Worm (Caenorhabditis elegans) whole organism, late embryonic: ENCODE data around the gene flp-27.

Experiments used
- C38D4.7 ChIP-seq: fragments of 200-800 bp; sonication (Bioruptor generic); optimal IDR thresholded peaks from 2 replicates; lab custom pipeline; 2018; ENCODE audit warnings: mild to moderate bottlenecking, missing genetic modification characterization, moderate library complexity, missing compliant biosample characterization
- F13H6.1 ChIP-seq: sonication (generic microtip); optimal IDR thresholded peaks from 2 replicates; lab custom pipeline; 2016; ENCODE audit warnings: missing genetic modification characterization, missing compliant biosample characterization
- Y22D7AL.16 ChIP-seq: sonication (generic microtip); optimal IDR thresholded peaks from 2 replicates; lab custom pipeline; 2016; ENCODE audit warnings: missing genetic modification characterization, missing compliant biosample characterization
- ahr-1 ChIP-seq: sonication (generic microtip); optimal IDR thresholded peaks from 2 replicates; lab custom pipeline; 2016; ENCODE audit warnings: missing genetic modification characterization, missing compliant biosample characterization
- ama-1 ChIP-seq: fragments of 150-350 bp; optimal IDR thresholded peaks from 2 replicates; lab custom pipeline; 2014
- ceh-14 ChIP-seq: sonication (generic microtip); optimal IDR thresholded peaks from 2 replicates; lab custom pipeline; 2016; ENCODE audit warnings: missing genotype, missing genetic modification characterization, missing compliant biosample characterization
- ceh-19 ChIP-seq: fragments of 200-800 bp; sonication (Bioruptor generic); optimal IDR thresholded peaks from 2 replicates; lab custom pipeline; 2018; ENCODE audit warnings: mild to moderate bottlenecking, missing genetic modification characterization, missing compliant biosample characterization
- ceh-2 ChIP-seq: sonication (generic microtip); optimal IDR thresholded peaks from 2 replicates; lab custom pipeline; 2016; ENCODE audit warnings: missing genotype, missing genetic modification characterization, missing compliant biosample characterization
- ceh-22 ChIP-seq: sonication (generic microtip); optimal IDR thresholded peaks from 2 replicates; lab custom pipeline; 2017; ENCODE audit warnings: missing biosample characterization, missing genetic modification characterization
- ceh-24 ChIP-seq: sonication (generic microtip); optimal IDR thresholded peaks from 2 replicates; lab custom pipeline; 2016; ENCODE audit warnings: mild to moderate bottlenecking, missing genetic modification characterization, missing compliant biosample characterization
- ceh-31 ChIP-seq: sonication (generic microtip); optimal IDR thresholded peaks from 2 replicates; lab custom pipeline; 2016; ENCODE audit warnings: missing genetic modification characterization, missing compliant biosample characterization
- ceh-34 ChIP-seq: sonication (generic microtip); optimal IDR thresholded peaks from 2 replicates; lab custom pipeline; 2016; ENCODE audit warnings: mild to moderate bottlenecking, missing genetic modification characterization, missing compliant biosample characterization
- ceh-45 ChIP-seq: fragments of 200-800 bp; sonication (Bioruptor generic); IDR thresholded peaks from 2 replicates; pipeline ENCODE4 v1.3.6; 2022; ENCODE audit warnings: missing genetic modification reagents, missing genetic modification characterization, missing compliant biosample characterization
- ceh-48 ChIP-seq: sonication (generic microtip); optimal IDR thresholded peaks from 2 replicates; lab custom pipeline; 2016; ENCODE audit warnings: missing genetic modification characterization, inconsistent platforms, missing compliant biosample characterization
- ceh-9 ChIP-seq: sonication (generic microtip); optimal IDR thresholded peaks from 2 replicates; lab custom pipeline; 2016; ENCODE audit warnings: mild to moderate bottlenecking, missing genetic modification characterization, inconsistent platforms, missing compliant biosample characterization
- che-1 ChIP-seq: sonication (generic microtip); optimal IDR thresholded peaks from 2 replicates; lab custom pipeline; 2016; ENCODE audit warnings: mild to moderate bottlenecking, missing genetic modification characterization, missing compliant biosample characterization
- elt-4 ChIP-seq: sonication (generic microtip); optimal IDR thresholded peaks from 2 replicates; lab custom pipeline; 2016; ENCODE audit warnings: missing genetic modification characterization, missing compliant biosample characterization
- eyg-1 ChIP-seq: sonication (generic microtip); optimal IDR thresholded peaks from 2 replicates; lab custom pipeline; 2016; ENCODE audit warnings: missing genotype, missing genetic modification characterization, missing compliant biosample characterization
- fkh-10 ChIP-seq: fragments of 150-350 bp; optimal IDR thresholded peaks from 2 replicates; lab custom pipeline; 2014; ENCODE audit warnings: missing biosample characterization, missing genetic modification reagents, missing genetic modification characterization
- hlh-6 ChIP-seq: sonication (generic microtip); optimal IDR thresholded peaks from 2 replicates; lab custom pipeline; 2016; ENCODE audit warnings: missing genotype, missing genetic modification characterization, missing compliant biosample characterization
- hlh-8 ChIP-seq: sonication (generic microtip); optimal IDR thresholded peaks from 2 replicates; lab custom pipeline; 2016; ENCODE audit warnings: missing genotype, missing genetic modification characterization, missing compliant biosample characterization
- lim-6 ChIP-seq: sonication (generic microtip); optimal IDR thresholded peaks from 2 replicates; lab custom pipeline; 2016; ENCODE audit warnings: missing genetic modification characterization, missing compliant biosample characterization
- lin-11 ChIP-seq: fragments of 200-800 bp; sonication (Bioruptor generic); optimal IDR thresholded peaks from 2 replicates; lab custom pipeline; 2018; ENCODE audit warnings: mild to moderate bottlenecking, missing genetic modification characterization, missing compliant biosample characterization
- madf-2 ChIP-seq: sonication (generic microtip); optimal IDR thresholded peaks from 2 replicates; lab custom pipeline; 2017; ENCODE audit warnings: missing genetic modification characterization, missing compliant biosample characterization
- nfya-1 ChIP-seq: sonication (generic microtip); optimal IDR thresholded peaks from 2 replicates; lab custom pipeline; 2017; ENCODE audit warnings: missing genetic modification characterization, mild to moderate bottlenecking, missing compliant biosample characterization, antibody characterized with exemption, moderate library complexity
- npax-4 ChIP-seq: sonication (generic microtip); optimal IDR thresholded peaks from 2 replicates; lab custom pipeline; 2016; ENCODE audit warnings: missing genetic modification characterization, missing compliant biosample characterization
- odd-2 ChIP-seq: sonication (generic microtip); optimal IDR thresholded peaks from 2 replicates; lab custom pipeline; 2017; ENCODE audit warnings: antibody characterized with exemption, mild to moderate bottlenecking, missing genetic modification characterization, missing compliant biosample characterization
- pag-3 ChIP-seq: sonication (generic microtip); optimal IDR thresholded peaks from 2 replicates; lab custom pipeline; 2016; ENCODE audit warnings: missing compliant biosample characterization, missing genetic modification characterization, borderline replicate concordance
- pat-9 ChIP-seq: fragments of 200-800 bp; sonication (Bioruptor generic); optimal IDR thresholded peaks from 2 replicates; lab custom pipeline; 2018; ENCODE audit warnings: mild to moderate bottlenecking, missing genetic modification characterization, moderate library complexity, missing compliant biosample characterization
- pha-4 ChIP-seq: fragments of 150-350 bp; optimal IDR thresholded peaks from 2 replicates; lab custom pipeline; 2018; ENCODE audit warnings: missing biosample characterization, missing genetic modification reagents, missing genetic modification characterization
- pqm-1 ChIP-seq: sonication (generic microtip); optimal IDR thresholded peaks from 2 replicates; lab custom pipeline; 2016; ENCODE audit warnings: missing genetic modification characterization, missing compliant biosample characterization
- pros-1 ChIP-seq: fragments of 150-350 bp; optimal IDR thresholded peaks from 2 replicates; lab custom pipeline; 2014; ENCODE audit warnings: missing biosample characterization, missing genetic modification reagents, missing genetic modification characterization
- ref-2 ChIP-seq: sonication (generic microtip); optimal IDR thresholded peaks from 2 replicates; lab custom pipeline; 2016; ENCODE audit warnings: missing genetic modification characterization, missing compliant biosample characterization
- rnt-1 ChIP-seq: sonication (generic microtip); optimal IDR thresholded peaks from 2 replicates; lab custom pipeline; 2016; ENCODE audit warnings: missing genetic modification characterization, missing compliant biosample characterization
- sox-2 ChIP-seq: fragments of 200-800 bp; sonication (Bioruptor generic); IDR thresholded peaks from 2 replicates; pipeline ENCODE4 v1.3.6; 2022; ENCODE audit warnings: missing genetic modification reagents, missing genetic modification characterization, missing compliant biosample characterization
- sox-4 ChIP-seq: sonication (generic microtip); optimal IDR thresholded peaks from 2 replicates; lab custom pipeline; 2017; ENCODE audit warnings: mild to moderate bottlenecking, missing genetic modification characterization, inconsistent platforms, missing compliant biosample characterization
- tbx-2 ChIP-seq: sonication (generic microtip); optimal IDR thresholded peaks from 2 replicates; lab custom pipeline; 2016; ENCODE audit warnings: missing genetic modification characterization, missing compliant biosample characterization
- tbx-7 ChIP-seq: sonication (generic microtip); optimal IDR thresholded peaks from 2 replicates; lab custom pipeline; 2016; ENCODE audit warnings: missing genotype, missing genetic modification characterization, missing compliant biosample characterization
- ttx-3 ChIP-seq: sonication (generic microtip); optimal IDR thresholded peaks from 2 replicates; lab custom pipeline; 2016; ENCODE audit warnings: missing genetic modification reagents, missing genetic modification characterization, missing compliant biosample characterization
- unc-42 ChIP-seq: sonication (generic microtip); optimal IDR thresholded peaks from 2 replicates; lab custom pipeline; 2016; ENCODE audit warnings: missing genotype, missing genetic modification characterization, missing compliant biosample characterization
- unc-55 ChIP-seq: sonication (generic microtip); optimal IDR thresholded peaks from 2 replicates; lab custom pipeline; 2017; ENCODE audit warnings: missing biosample characterization, missing genetic modification reagents, missing genetic modification characterization
- zip-5 ChIP-seq: sonication (generic microtip); optimal IDR thresholded peaks from 2 replicates; lab custom pipeline; 2016; ENCODE audit warnings: missing genetic modification characterization, missing compliant biosample characterization

The flp-27 gene

DNA sequence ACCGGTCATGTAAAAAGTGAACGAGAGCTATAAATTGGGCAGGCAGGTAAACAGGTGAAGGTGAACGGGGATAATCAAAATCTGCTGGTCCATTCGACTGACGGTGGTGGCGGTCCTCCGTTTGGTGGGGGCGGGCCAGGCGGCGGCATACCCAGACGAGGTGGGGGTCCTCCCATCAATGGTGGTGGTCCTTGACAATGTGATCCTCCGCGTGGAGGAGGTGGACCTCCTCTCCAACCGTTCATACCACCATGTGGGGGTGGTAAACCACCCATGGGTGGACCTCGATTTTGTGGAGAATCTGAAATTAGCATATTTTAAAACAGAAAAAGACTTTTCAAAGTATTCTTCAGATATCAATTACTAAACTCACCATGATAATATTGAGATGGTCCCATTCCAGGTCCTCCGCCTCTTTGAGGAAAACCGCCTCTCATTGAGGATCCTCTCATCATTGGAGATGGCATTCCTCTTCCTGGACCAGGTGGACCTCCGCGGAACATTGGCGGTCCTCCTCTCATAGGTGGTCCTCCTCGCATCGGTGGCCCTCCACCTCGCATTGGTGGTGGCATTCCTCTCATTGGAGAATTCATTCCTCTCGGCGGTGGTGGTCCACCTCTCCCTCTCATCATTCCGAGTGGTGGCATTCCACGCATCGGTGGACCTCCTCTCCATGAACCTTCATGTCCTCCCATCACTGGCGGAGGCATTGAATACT is 40.3 kb upstream of the flp-27 start:
- TF ChIP-seq elt-4 (peak; percentile 41), odd-2 (no peak)

DNA sequence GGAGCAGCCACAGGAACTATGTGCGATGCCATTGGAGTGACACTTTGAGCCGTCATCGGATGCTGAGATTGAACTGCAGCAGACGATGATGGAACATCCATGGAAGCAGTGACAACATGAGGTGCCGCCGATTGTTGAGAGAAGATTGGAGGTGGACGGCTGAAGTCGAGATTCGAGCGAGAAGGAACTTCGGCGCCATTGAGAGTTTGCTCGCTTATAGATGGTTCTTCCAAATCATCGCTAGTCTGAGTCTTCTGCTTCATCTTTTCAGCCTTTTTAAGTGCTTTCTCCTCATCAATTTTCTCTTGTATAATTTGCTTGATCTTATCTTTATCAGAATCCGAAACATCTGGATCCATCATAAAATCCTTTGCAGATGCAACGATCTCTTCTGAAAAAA is 38.7 kb upstream of the flp-27 start:
- no peak for TF ChIP-seq Y22D7AL.16 (tag; lab: Kevin White, UChicago)

DNA sequence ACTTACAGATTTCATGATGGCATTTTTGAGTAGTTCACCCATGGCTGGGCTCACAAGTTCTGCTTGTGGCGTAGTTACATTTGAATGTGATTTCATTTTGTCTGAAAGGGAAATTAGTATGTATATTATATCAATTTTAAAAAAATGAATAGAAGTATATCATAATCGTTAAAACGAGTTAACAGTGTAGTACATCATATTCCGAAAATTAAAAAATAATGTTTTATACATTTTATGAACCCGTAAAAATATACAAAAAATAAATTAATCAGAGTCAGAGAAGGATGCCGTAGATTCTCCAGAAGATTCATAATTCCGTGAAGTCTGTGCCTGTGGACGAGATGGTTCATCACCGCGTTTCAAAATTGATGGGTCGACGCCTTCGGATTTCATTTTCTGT is 33.9 kb upstream of the flp-27 start, which contains the start of gene F59E12.9:
F59E12.9 (minus strand) TSS at position 101 of the 400 bp plus-strand sequence.
- no peak for TF ChIP-seq ceh-45
- no peak for TF ChIP-seq che-1 (tag; lab: Kevin White, UChicago)
- TF ChIP-seq npax-4 (tag; lab: Kevin White, UChicago), result no peak
- TF ChIP-seq hlh-6 (tag; lab: Kevin White, UChicago), result no peak
- no peak for TF ChIP-seq nfya-1
- no peak for TF ChIP-seq pha-4 (tag; lab: Kevin White, UChicago)
- no peak for TF ChIP-seq sox-4
- no peak for TF ChIP-seq ceh-48 (tag; lab: Kevin White, UChicago)
- TF ChIP-seq odd-2, result no peak
- TF ChIP-seq C38D4.7 (GFP tag; lab: Kevin White, UChicago), result no peak
- no peak for TF ChIP-seq lim-6
- no peak for TF ChIP-seq elt-4

- TF ChIP-seq unc-42 (tag; lab: Kevin White, UChicago) (no peak), tbx-2 (no peak), lin-11 (tag; lab: Kevin White, UChicago) (no peak), madf-2 (no peak), npax-4 (tag; lab: Kevin White, UChicago) (no peak), ceh-31 (no peak), zip-5 (no peak), tbx-7 (tag; lab: Kevin White, UChicago) (no peak), fkh-10 (GFP tag; lab: Kevin White, UChicago) (no peak), sox-2 (no peak), ama-1 (lab: Kevin White, UChicago) (no peak), ceh-9 (tag; lab: Kevin White, UChicago) (no peak), ceh-19 (GFP tag; lab: Kevin White, UChicago) (no peak)
- TF ChIP-seq, all 69 proteins: peak for 0
Observed at ce11 chrII:5648272-5648671, 32.5 kb upstream of the flp-27 start, which contains the start of gene ddl-1. Gene ddl-1, minus strand, starts transcription at chrII:5648372.

DNA sequence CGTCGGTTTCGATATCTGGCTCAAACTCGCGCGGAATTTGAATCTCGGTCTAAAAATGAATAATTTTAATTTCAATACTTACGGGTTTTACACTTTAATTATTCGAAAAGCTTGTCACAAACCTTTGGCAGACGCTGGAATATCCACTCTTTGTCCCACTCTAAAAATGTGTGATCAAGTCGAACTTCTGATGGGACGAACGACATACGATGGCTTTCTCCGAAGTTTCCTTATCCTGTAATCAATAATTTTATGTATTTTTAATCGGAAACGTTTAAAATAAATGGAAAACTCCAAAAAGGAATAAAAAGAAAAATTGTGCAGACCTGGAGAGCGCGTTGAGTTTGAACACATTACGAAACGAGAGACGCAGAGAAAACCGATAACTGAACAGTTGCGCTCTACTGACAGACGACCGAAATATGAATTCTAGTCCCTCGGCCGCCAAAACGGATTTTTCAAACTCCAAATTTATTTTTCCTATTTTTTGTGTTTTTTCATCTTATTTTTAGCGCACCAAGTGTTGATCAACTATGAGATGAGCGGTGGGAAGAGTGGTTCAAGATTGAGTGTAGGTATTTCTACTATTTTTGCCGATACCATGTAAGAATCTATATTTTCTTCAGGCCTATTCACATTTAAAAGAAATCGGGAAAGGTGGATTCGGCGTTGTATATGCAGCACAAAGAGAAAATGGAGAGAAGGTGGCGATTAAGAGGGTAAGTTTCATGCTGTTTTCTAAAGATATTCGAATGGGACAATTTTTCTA is 31.4 kb upstream of the flp-27 start, which contains the start of the genes sam-4, F59E12.17 and zyg-1:
sam-4 (minus strand) TSS at position 51 of the 769 bp plus-strand sequence.
F59E12.17 (minus strand) TSS at position 235 of the 769 bp plus-strand sequence.
zyg-1 (plus strand) TSS at position 513 of the 769 bp plus-strand sequence.
- peak; percentile 11 for TF ChIP-seq tbx-7 (tag; lab: Kevin White, UChicago)
- TF ChIP-seq sox-4, result no peak
- TF ChIP-seq ttx-3 (tag; lab: Kevin White, UChicago), result no peak
- no peak for TF ChIP-seq pat-9 (tag; lab: Kevin White, UChicago)
- no peak for TF ChIP-seq Y22D7AL.16 (tag; lab: Kevin White, UChicago)
- no peak for TF ChIP-seq pqm-1 (tag; lab: Kevin White, UChicago)
- no peak for TF ChIP-seq ama-1 (lab: Kevin White, UChicago)
- TF ChIP-seq unc-55 (GFP tag; lab: Kevin White, UChicago), result no peak
- no peak for TF ChIP-seq elt-4
- no peak for TF ChIP-seq che-1 (tag; lab: Kevin White, UChicago)
- peak; percentile 72 for TF ChIP-seq rnt-1 (tag; lab: Kevin White, UChicago)
- no peak for TF ChIP-seq eyg-1 (tag; lab: Kevin White, UChicago)
- TF ChIP-seq ceh-2, result peak; percentile 78
- TF ChIP-seq ceh-24, result no peak
- peak; percentile 20 for TF ChIP-seq zip-5
- TF ChIP-seq ceh-22, result no peak
- TF ChIP-seq npax-4 (tag; lab: Kevin White, UChicago), result no peak
- TF ChIP-seq ceh-31, result peak; percentile 90
- no peak for TF ChIP-seq ceh-34
- TF ChIP-seq ceh-14 (tag; lab: Kevin White, UChicago), result peak; percentile 29
- no peak for TF ChIP-seq unc-42 (tag; lab: Kevin White, UChicago)
- TF ChIP-seq ceh-48 (tag; lab: Kevin White, UChicago), result peak; percentile 28
- peak; percentile 38 for TF ChIP-seq ref-2 (tag; lab: Kevin White, UChicago)
- no peak for TF ChIP-seq hlh-8 (tag; lab: Kevin White, UChicago)
- no peak for TF ChIP-seq pros-1 (tag; lab: Kevin White, UChicago)
- TF ChIP-seq pag-3 (tag; lab: Kevin White, UChicago), result no peak
- TF ChIP-seq ceh-19 (GFP tag; lab: Kevin White, UChicago), result no peak
- no peak for TF ChIP-seq ahr-1 (tag; lab: Kevin White, UChicago)
- peak; percentile 20 for TF ChIP-seq F13H6.1 (tag; lab: Kevin White, UChicago)
